Worm (Caenorhabditis elegans): ENCODE measurements around the gene F34D10.3.

DNA sequence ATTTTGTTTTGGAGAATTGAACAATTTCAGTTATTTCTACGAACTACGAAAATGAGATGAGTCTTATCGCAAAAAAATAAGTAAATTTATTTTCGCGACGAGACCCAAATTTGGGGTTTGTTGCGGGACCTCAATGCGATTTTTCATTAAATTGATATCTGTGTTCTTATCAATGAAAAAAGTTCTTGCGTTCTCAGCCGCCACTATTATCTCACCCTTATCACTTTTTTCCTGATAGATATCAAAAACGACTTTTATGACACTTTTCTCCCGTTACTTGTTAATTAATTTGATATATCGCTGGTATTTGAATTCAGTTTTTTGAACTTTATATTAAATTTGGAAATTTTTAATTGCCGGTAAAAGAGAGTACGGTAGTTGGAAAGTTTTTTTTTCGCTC lies 9.3 kb downstream of the F34D10.3 start:
- TF ChIP-seq nhr-11 (tag; optimal IDR thresholded peaks at IDR 0.05) (no peak), lsy-2 (tag; optimal IDR thresholded peaks at IDR 0.05) (no peak), lin-13 (GFP tag; optimal IDR thresholded peaks at IDR 0.05) (no peak), aha-1 (tag) (no peak), hlh-30 (tag; optimal IDR thresholded peaks at IDR 0.05; ENCODE audit: insufficient read depth) (no peak), fkh-10 (GFP tag; optimal IDR thresholded peaks at IDR 0.05) (no peak), nhr-25 (tag; optimal IDR thresholded peaks at IDR 0.05; ENCODE audit: borderline replicate concordance, insufficient read depth) (no peak), fos-1 (tag; optimal IDR thresholded peaks at IDR 0.05) (no peak), ceh-28 (tag; optimal IDR thresholded peaks at IDR 0.05) (no peak)
